Fruit fly (Drosophila melanogaster) whole organism, embryonic: ENCODE results near the gene chic.

ENCODE experiments used
- Atf-2 ChIP-seq: fragments of 200-800 bp; sonication (Bioruptor generic); optimal IDR thresholded peaks from 2 replicates; lab custom pipeline; 2016; ENCODE audit warnings: missing biosample characterization, missing genetic modification characterization
- Bgb ChIP-seq: fragments of 200-800 bp; sonication (Bioruptor generic); IDR thresholded peaks from 2 replicates; pipeline ENCODE4 v1.3.6; 2022; ENCODE audit warnings: missing biosample characterization, missing genetic modification characterization; ENCODE audit not compliant: partially characterized antibody
- CG10654 ChIP-seq: fragments of 200-800 bp; sonication (Bioruptor generic); optimal IDR thresholded peaks from 2 replicates; lab custom pipeline; 2016; ENCODE audit warnings: missing biosample characterization, missing genetic modification characterization
- CG11085 ChIP-seq: fragments of 200-800 bp; sonication (Bioruptor generic); IDR thresholded peaks from 2 replicates; pipeline ENCODE4 v1.3.6; 2022; ENCODE audit warnings: missing biosample characterization, missing genetic modification characterization
- CG11695 ChIP-seq: fragments of 200-800 bp; sonication (Bioruptor generic); IDR thresholded peaks from 3 replicates; pipeline ENCODE4 v1.3.6; 2022; ENCODE audit warnings: missing biosample characterization, missing genetic modification characterization
- CG12155 ChIP-seq: fragments of 200-800 bp; sonication (Bioruptor generic); optimal IDR thresholded peaks from 3 replicates; lab custom pipeline; 2016; ENCODE audit warnings: missing biosample characterization, missing genetic modification characterization
- CG13424 ChIP-seq: fragments of 200-800 bp; sonication (Bioruptor generic); optimal IDR thresholded peaks from 2 replicates; lab custom pipeline; 2019; ENCODE audit warnings: missing biosample characterization, mild to moderate bottlenecking, missing genetic modification characterization, moderate library complexity
- CG15073 ChIP-seq: fragments of 200-800 bp; sonication (Bioruptor generic); optimal IDR thresholded peaks from 2 replicates; lab custom pipeline; 2016; ENCODE audit warnings: missing biosample characterization, missing genetic modification characterization
- CG1602 ChIP-seq: fragments of 200-800 bp; sonication (Bioruptor generic); optimal IDR thresholded peaks from 3 replicates; lab custom pipeline; 2016; ENCODE audit warnings: missing biosample characterization, missing genetic modification characterization
- CG2889 ChIP-seq: fragments of 200-800 bp; sonication (Bioruptor generic); IDR thresholded peaks from 3 replicates; pipeline ENCODE4 v1.3.6; 2022; ENCODE audit warnings: missing biosample characterization, missing genetic modification characterization
- CG30020 ChIP-seq: fragments of 200-800 bp; optimal IDR thresholded peaks from 2 replicates; lab custom pipeline; 2019; ENCODE audit warnings: missing biosample characterization, mild to moderate bottlenecking, missing genetic modification characterization, moderate library complexity
- CG34224 ChIP-seq: fragments of 200-800 bp; sonication (Bioruptor generic); IDR thresholded peaks from 3 replicates; pipeline ENCODE4 v1.3.6; 2022; ENCODE audit warnings: missing biosample characterization, missing genetic modification characterization; ENCODE audit not compliant: partially characterized antibody
- CG3726 ChIP-seq: fragments of 200-800 bp; sonication (Bioruptor generic); IDR thresholded peaks from 3 replicates; pipeline ENCODE4, ENCODE4 v1.3.6; 2022; ENCODE audit warnings: missing biosample characterization, missing genetic modification characterization
- CG3847 ChIP-seq: fragments of 200-800 bp; sonication (Bioruptor generic); IDR thresholded peaks from 2 replicates; pipeline ENCODE4 v1.3.6; 2022; ENCODE audit warnings: missing biosample characterization, missing genetic modification characterization
- CG3995 ChIP-seq: fragments of 200-800 bp; sonication (Bioruptor generic); optimal IDR thresholded peaks from 3 replicates; lab custom pipeline; 2016; ENCODE audit warnings: missing biosample characterization, missing genetic modification characterization
- CG4404 ChIP-seq: fragments of 200-800 bp; sonication (Bioruptor generic); IDR thresholded peaks from 2 replicates; pipeline ENCODE4 v1.3.6; 2022; ENCODE audit warnings: missing biosample characterization, missing genetic modification characterization
- CG4820 ChIP-seq: fragments of 200-800 bp; sonication (Bioruptor generic); optimal IDR thresholded peaks from 3 replicates; lab custom pipeline; 2016; ENCODE audit warnings: missing biosample characterization, missing genetic modification characterization
- CG6791 ChIP-seq: fragments of 200-800 bp; sonication (Bioruptor generic); IDR thresholded peaks from 3 replicates; pipeline ENCODE4 v1.3.6; 2022; ENCODE audit warnings: missing biosample characterization, missing genetic modification characterization; ENCODE audit not compliant: partially characterized antibody
- CG7556 ChIP-seq: fragments of 200-800 bp; sonication (Bioruptor generic); optimal IDR thresholded peaks from 2 replicates; lab custom pipeline; 2017; ENCODE audit warnings: missing biosample characterization, mild to moderate bottlenecking, missing genetic modification characterization
- CG8290 ChIP-seq, 3 experiments: fragments of 200-800 bp; sonication (Bioruptor generic); optimal IDR thresholded peaks; 2 replicates each; lab custom pipeline; 2016 to 2019; ENCODE audit warnings: missing biosample characterization in 3 of 3, missing genetic modification characterization in 3 of 3, mild to moderate bottlenecking in 2 of 3, moderate library complexity in 1 of 3
- CG9215 ChIP-seq: fragments of 200-800 bp; sonication (Bioruptor generic); IDR thresholded peaks from 2 replicates; pipeline ENCODE4 v1.3.6; 2022; ENCODE audit warnings: missing biosample characterization, missing genetic modification characterization
- CG9797 ChIP-seq: fragments of 200-800 bp; sonication (Bioruptor generic); optimal IDR thresholded peaks from 3 replicates; lab custom pipeline; 2018; ENCODE audit warnings: missing biosample characterization, mild to moderate bottlenecking, missing genetic modification characterization
- CkIIα-i1 ChIP-seq: fragments of 200-800 bp; sonication (Bioruptor generic); IDR thresholded peaks from 2 replicates; pipeline ENCODE4 v1.3.6; 2022; ENCODE audit warnings: missing biosample characterization, missing genetic modification characterization
- CrebB ChIP-seq: fragments of 200-800 bp; sonication (Bioruptor generic); optimal IDR thresholded peaks from 3 replicates; lab custom pipeline; 2018; ENCODE audit warnings: missing biosample characterization, mild to moderate bottlenecking, missing genetic modification characterization
- D ChIP-seq, 2 experiments: fragments of 200-800 bp in 1 of 2; fragments of >200 bp in 1 of 2; sonication (Bioruptor generic) in 1 of 2; optimal IDR thresholded peaks; 2 replicates in 1 of 2; 3 replicates in 1 of 2; lab custom pipeline; 2017; ENCODE audit warnings: mild to moderate bottlenecking in 1 of 2, missing biosample characterization in 1 of 2, missing genetic modification characterization in 1 of 2, missing genetic modification reagents in 1 of 2
- Doc2 ChIP-seq: fragments of 200-800 bp; sonication (Bioruptor generic); IDR thresholded peaks from 2 replicates; pipeline ENCODE4 v1.3.6; 2022; ENCODE audit warnings: missing biosample characterization, missing genetic modification characterization
- Drgx ChIP-seq: fragments of 200-800 bp; sonication (Bioruptor generic); IDR thresholded peaks from 2 replicates; pipeline ENCODE4 v1.3.6; 2022; ENCODE audit warnings: missing biosample characterization, missing genetic modification characterization
- Hr39 ChIP-seq: fragments of >200 bp; optimal IDR thresholded peaks from 2 replicates; lab custom pipeline; 2017
- Oaz ChIP-seq: fragments of 200-800 bp; sonication (Bioruptor generic); IDR thresholded peaks from 2 replicates; pipeline ENCODE4 v1.3.6; 2022; ENCODE audit warnings: missing biosample characterization, missing genetic modification characterization
- Oli ChIP-seq: fragments of 200-800 bp; sonication (Bioruptor generic); optimal IDR thresholded peaks from 2 replicates; lab custom pipeline; 2018; ENCODE audit warnings: missing biosample characterization, mild to moderate bottlenecking, missing genetic modification characterization, moderate library complexity
- Scr ChIP-seq: fragments of 200-800 bp; sonication (Bioruptor generic); IDR thresholded peaks from 2 replicates; pipeline ENCODE4 v1.3.6; 2022; ENCODE audit warnings: missing biosample characterization, missing genetic modification characterization; ENCODE audit not compliant: partially characterized antibody
- Six4 ChIP-seq: fragments of 200-800 bp; sonication (Bioruptor generic); optimal IDR thresholded peaks from 2 replicates; lab custom pipeline; 2016; ENCODE audit warnings: missing biosample characterization, missing genetic modification characterization
- Ssrp ChIP-seq: fragments of 200-800 bp; sonication (Bioruptor generic); optimal IDR thresholded peaks from 2 replicates; lab custom pipeline; 2018; ENCODE audit warnings: missing biosample characterization, mild to moderate bottlenecking, missing genetic modification characterization, moderate library complexity
- Tbp ChIP-seq: fragments of >200 bp; optimal IDR thresholded peaks from 2 replicates; lab custom pipeline; 2018; ENCODE audit warnings: missing biosample characterization, missing genetic modification characterization
- ac ChIP-seq: fragments of 200-800 bp; sonication (Bioruptor generic); optimal IDR thresholded peaks from 3 replicates; lab custom pipeline; 2017; ENCODE audit warnings: missing biosample characterization, mild to moderate bottlenecking, missing genetic modification characterization
- bcd ChIP-seq: fragments of 200-800 bp; sonication (Bioruptor generic); optimal IDR thresholded peaks from 2 replicates; lab custom pipeline; 2017; ENCODE audit warnings: missing biosample characterization, mild to moderate bottlenecking, missing genetic modification characterization
- cas ChIP-seq: fragments of 200-800 bp; sonication (Bioruptor generic); IDR thresholded peaks from 2 replicates; pipeline ENCODE4 v1.3.6; 2022; ENCODE audit warnings: missing biosample characterization, missing genetic modification characterization
- da ChIP-seq: fragments of 200-800 bp; sonication (Bioruptor generic); optimal IDR thresholded peaks from 2 replicates; lab custom pipeline; 2016; ENCODE audit warnings: missing biosample characterization, missing genetic modification characterization
- dmrt99B ChIP-seq: fragments of 200-800 bp; sonication (Bioruptor generic); optimal IDR thresholded peaks from 2 replicates; lab custom pipeline; 2018; ENCODE audit warnings: missing biosample characterization, mild to moderate bottlenecking, missing genetic modification characterization, moderate library complexity
- emc ChIP-seq: fragments of 200-800 bp; sonication (Bioruptor generic); optimal IDR thresholded peaks from 2 replicates; lab custom pipeline; 2016; ENCODE audit warnings: missing biosample characterization, missing genetic modification characterization
- en ChIP-seq: fragments of 200-800 bp; sonication (Bioruptor generic); optimal IDR thresholded peaks from 2 replicates; lab custom pipeline; 2016; ENCODE audit warnings: missing biosample characterization, missing genetic modification characterization
- fd96Cb ChIP-seq: fragments of 200-800 bp; sonication (Bioruptor generic); optimal IDR thresholded peaks from 2 replicates; lab custom pipeline; 2018; ENCODE audit warnings: missing biosample characterization, mild to moderate bottlenecking, missing genetic modification characterization, moderate library complexity
- grn ChIP-seq: fragments of 200-800 bp; sonication (Bioruptor generic); optimal IDR thresholded peaks from 3 replicates; lab custom pipeline; 2017; ENCODE audit warnings: missing biosample characterization, missing genetic modification characterization
- kay ChIP-seq: fragments of 200-800 bp; sonication (Bioruptor generic); optimal IDR thresholded peaks from 2 replicates; lab custom pipeline; 2016; ENCODE audit warnings: missing biosample characterization, missing genetic modification characterization
- mirr ChIP-seq: fragments of 200-800 bp; sonication (Bioruptor generic); optimal IDR thresholded peaks from 3 replicates; lab custom pipeline; 2018; ENCODE audit warnings: missing biosample characterization, mild to moderate bottlenecking, missing genetic modification characterization
- repo ChIP-seq: fragments of 200-800 bp; sonication (Bioruptor generic); optimal IDR thresholded peaks from 2 replicates; lab custom pipeline; 2016; ENCODE audit warnings: missing biosample characterization, missing genetic modification characterization
- scrt ChIP-seq: fragments of 200-800 bp; sonication (Bioruptor generic); optimal IDR thresholded peaks from 2 replicates; lab custom pipeline; 2018; ENCODE audit warnings: missing biosample characterization, mild to moderate bottlenecking, missing genetic modification characterization, moderate library complexity
- sens-2 ChIP-seq: fragments of 200-800 bp; sonication (Bioruptor generic); IDR thresholded peaks from 2 replicates; pipeline ENCODE4 v1.3.6; 2022; ENCODE audit warnings: missing biosample characterization, missing genetic modification characterization
- sug ChIP-seq: fragments of 200-800 bp; optimal IDR thresholded peaks from 2 replicates; lab custom pipeline; 2019; ENCODE audit warnings: missing biosample characterization, mild to moderate bottlenecking, missing genetic modification characterization, moderate library complexity
- trem ChIP-seq: fragments of 200-800 bp; optimal IDR thresholded peaks from 3 replicates; lab custom pipeline; 2019; ENCODE audit warnings: missing biosample characterization, mild to moderate bottlenecking, missing genetic modification characterization, moderate library complexity

chic gene

DNA sequence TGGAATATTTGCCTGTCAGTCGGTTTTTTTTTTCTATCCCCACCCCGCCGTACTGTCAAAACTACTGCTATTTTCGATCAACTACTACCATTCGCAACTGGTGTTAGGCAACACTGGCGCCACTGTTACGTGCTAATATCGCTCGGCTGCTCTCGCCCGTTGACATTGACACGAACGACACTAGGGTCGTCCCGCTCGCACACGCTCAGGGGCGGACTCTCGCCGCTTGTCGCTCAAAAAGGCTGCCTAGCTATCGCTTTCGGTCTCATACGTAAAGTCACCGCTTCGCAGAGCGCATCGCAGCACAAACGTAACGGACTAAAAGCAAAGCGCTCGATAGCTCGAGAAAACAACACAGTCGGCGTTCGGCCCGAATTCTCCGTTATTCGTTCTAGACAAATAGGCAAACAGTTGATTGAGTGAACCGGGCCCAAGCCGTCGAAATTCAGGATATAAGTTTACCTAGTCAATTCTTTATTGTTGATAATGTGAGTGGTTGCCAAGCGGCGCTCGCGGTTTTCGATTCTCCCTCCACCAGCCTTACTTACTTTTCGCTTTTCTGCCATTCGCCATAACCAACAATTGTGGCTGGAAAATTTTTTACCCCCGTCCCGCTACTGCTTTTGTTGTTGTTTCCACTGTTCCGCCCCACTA, 1.6 kb upstream of the chic start (continued):
- TF ChIP-seq en = no peak
- no peak for TF ChIP-seq CG3847 (GFP tag; lab: Robert Waterston, UW)
- TF ChIP-seq Oli (tag; lab: Kevin White, UChicago) = peak; percentile 4
- TF ChIP-seq CG11695 (GFP tag; lab: Robert Waterston, UW) = no peak
- no peak for TF ChIP-seq CG15073 (GFP tag; lab: Kevin White, UChicago)
- no peak for TF ChIP-seq CG4404 (GFP tag; lab: Robert Waterston, UW)
- TF ChIP-seq kay (GFP tag; lab: Kevin White, UChicago) = peak; percentile 2
- TF ChIP-seq CG30020 (tag; lab: Kevin White, UChicago) = no peak
- no peak for TF ChIP-seq Doc2 (GFP tag; lab: Robert Waterston, UW)
- TF ChIP-seq CG12155 (GFP tag; lab: Kevin White, UChicago) = peak; percentile 51
- no peak for TF ChIP-seq Hr39 (lab: Kevin White, UChicago)
- TF ChIP-seq sug (tag; lab: Kevin White, UChicago) = peak; percentile 75
- peak; percentile 12 for TF ChIP-seq CG7556 (GFP tag; lab: Kevin White, UChicago)
- TF ChIP-seq CG11085 (GFP tag; lab: Robert Waterston, UW) = no peak
- no peak for TF ChIP-seq CG3726 (GFP tag; lab: Robert Waterston, UW)
- TF ChIP-seq Oaz (GFP tag; lab: Robert Waterston, UW) = no peak
- peak; percentile 27 for TF ChIP-seq trem (tag; lab: Kevin White, UChicago)
- peak; percentile 20 for TF ChIP-seq CrebB (tag; lab: Kevin White, UChicago)
- TF ChIP-seq Scr (GFP tag; lab: Robert Waterston, UW) = no peak
- no peak for TF ChIP-seq cas (GFP tag; lab: Robert Waterston, UW)
- TF ChIP-seq grn = peak; percentile 36
- no peak for TF ChIP-seq CG9797 (GFP tag; lab: Kevin White, UChicago)
- TF ChIP-seq ac (GFP tag; lab: Kevin White, UChicago) = peak; percentile 29
- TF ChIP-seq sens-2 (GFP tag; lab: Robert Waterston, UW) = no peak
- TF ChIP-seq CG6791 (GFP tag; lab: Robert Waterston, UW) = no peak
- TF ChIP-seq fd96Cb (tag; lab: Kevin White, UChicago) = no peak
- TF ChIP-seq dmrt99B (tag; lab: Kevin White, UChicago) = peak; percentile 16
- TF ChIP-seq CG2889 (GFP tag; lab: Robert Waterston, UW) = no peak
- TF ChIP-seq Six4 (GFP tag; lab: Kevin White, UChicago) = peak; percentile 8
- TF ChIP-seq emc (GFP tag; lab: Kevin White, UChicago) = no peak
- TF ChIP-seq Drgx = no peak
- no peak for TF ChIP-seq da (GFP tag; lab: Kevin White, UChicago)
- no peak for TF ChIP-seq bcd (GFP tag; lab: Kevin White, UChicago)
- TF ChIP-seq Atf-2 (GFP tag; lab: Kevin White, UChicago) = no peak
- no peak for TF ChIP-seq Ssrp (tag; lab: Kevin White, UChicago)
- TF ChIP-seq scrt = peak; percentile 44
- TF ChIP-seq CG10654 (GFP tag; lab: Kevin White, UChicago) = no peak
- TF ChIP-seq Tbp (GFP tag; lab: Kevin White, UChicago) = no peak
- peak; percentile 91 for TF ChIP-seq CG3995 (GFP tag; lab: Kevin White, UChicago)
- TF ChIP-seq repo (GFP tag; lab: Kevin White, UChicago) = no peak
- TF ChIP-seq CG34224 (GFP tag; lab: Robert Waterston, UW) = no peak
- TF ChIP-seq CG8290 (GFP tag; optimal IDR thresholded peaks at IDR 0.05; lab: Kevin White, UChicago) = peak; percentile 72
- peak; percentile 84 to 95 for TF ChIP-seq CG8290 (tag; optimal IDR thresholded peaks at IDR 0.05; lab: Kevin White, UChicago)
- no peak for TF ChIP-seq D (optimal IDR thresholded peaks at IDR 0.05; lab: Kevin White, UChicago)
- no peak for TF ChIP-seq D (GFP tag; optimal IDR thresholded peaks at IDR 0.05; lab: Kevin White, UChicago)
- TF ChIP-seq Bgb = no peak
- peak; percentile 31 for TF ChIP-seq CG13424 (tag; lab: Kevin White, UChicago)
- TF ChIP-seq CkIIα-i1 (GFP tag; lab: Robert Waterston, UW) = no peak
- no peak for TF ChIP-seq CG4820
- peak; percentile 2 for TF ChIP-seq CG1602
- TF ChIP-seq mirr = peak; percentile 72
- TF ChIP-seq CG9215 (GFP tag; lab: Robert Waterston, UW) = no peak
